Worm (Caenorhabditis elegans): ENCODE measurements around the gene vpat-1.
A peak's percentile ranks its signal among the peaks of the same experiment; 100 is the strongest.

vpat-1 gene

ce11 chrX:1025010-1025409 is 21.0 kb downstream of the vpat-1 start, which contains the start of gene F55A4.3:
Gene F55A4.3, minus strand, starts transcription at chrX:1025110.
- no peak for TF ChIP-seq egl-43 (GFP tag; IDR thresholded peaks at IDR 0.05)
- no peak for TF ChIP-seq dmd-9 (GFP tag; IDR thresholded peaks at IDR 0.05)
- TF ChIP-seq saeg-2 (GFP tag; IDR thresholded peaks at IDR 0.05): no peak

- TF ChIP-seq hif-1 (tag; optimal IDR thresholded peaks at IDR 0.05) (no peak), nhr-76 (tag; optimal IDR thresholded peaks at IDR 0.05) (no peak), php-3 (GFP tag; IDR thresholded peaks at IDR 0.05) (no peak), lim-7 (GFP tag; IDR thresholded peaks at IDR 0.05) (no peak), lin-38 (GFP tag; IDR thresholded peaks at IDR 0.05) (no peak), pqm-1 (tag; optimal IDR thresholded peaks at IDR 0.05) (no peak), ceh-82 (tag; optimal IDR thresholded peaks at IDR 0.05) (no peak), dve-1 (tag; optimal IDR thresholded peaks at IDR 0.05; ENCODE audit: insufficient read depth) (no peak), F37D6.2 (tag; optimal IDR thresholded peaks at IDR 0.05) (peak; percentile 24), rbr-2 (tag; optimal IDR thresholded peaks at IDR 0.05) (peak; percentile 34), F26F4.8 (GFP tag; conservative IDR thresholded peaks at IDR 0.05) (no peak), lin-1 (GFP tag; IDR thresholded peaks at IDR 0.05) (no peak), Y48G9A.11 (GFP tag; IDR thresholded peaks at IDR 0.05) (no peak), nhr-42 (GFP tag; IDR thresholded peaks at IDR 0.05) (no peak), skn-1 (tag; optimal IDR thresholded peaks at IDR 0.05) (no peak), dmd-9 (GFP tag; IDR thresholded peaks at IDR 0.05) (no peak), set-16 (GFP tag; IDR thresholded peaks at IDR 0.05) (peak; percentile 93), ceh-20 (GFP tag; IDR thresholded peaks at IDR 0.05) (0 out of 2 replicates have a peak, but pooled peaks have one; percentile 22), cey-2 (tag; optimal IDR thresholded peaks at IDR 0.05; ENCODE audit: borderline replicate concordance, insufficient read depth) (no peak), lsy-2 (tag; optimal IDR thresholded peaks at IDR 0.05) (no peak), D1046.2 (GFP tag; IDR thresholded peaks at IDR 0.05) (no peak), ceh-62 (tag; optimal IDR thresholded peaks at IDR 0.05) (no peak), nhr-25 (tag; optimal IDR thresholded peaks at IDR 0.05; ENCODE audit: borderline replicate concordance, insufficient read depth) (no peak), ctbp-1 (GFP tag; IDR thresholded peaks at IDR 0.05) (peak; percentile 60; the same call in 1 of the 2 replicates), lin-39 (tag; optimal IDR thresholded peaks at IDR 0.05) (no peak), nhr-11 (tag; optimal IDR thresholded peaks at IDR 0.05) (no peak), lin-13 (GFP tag; optimal IDR thresholded peaks at IDR 0.05) (no peak), F49E8.2 (tag; optimal IDR thresholded peaks at IDR 0.05; ENCODE audit: borderline replicate concordance) (no peak), Y105C5A.15 (GFP tag; IDR thresholded peaks at IDR 0.05) (no peak), hmg-1.1 (GFP tag; IDR thresholded peaks at IDR 0.05) (peak; percentile 66), mdl-1 (tag; optimal IDR thresholded peaks at IDR 0.05) (peak in 1 of 2 experiments; percentile 35), zfp-2 (tag; optimal IDR thresholded peaks at IDR 0.05) (no peak), nhr-6 (tag; optimal IDR thresholded peaks at IDR 0.05) (no peak), spr-1 (tag; optimal IDR thresholded peaks at IDR 0.05) (no peak), sdz-12 (GFP tag; optimal IDR thresholded peaks at IDR 0.05) (no peak), R02D3.7 (tag; optimal IDR thresholded peaks at IDR 0.05) (no peak), pha-4 (GFP tag; IDR thresholded peaks at IDR 0.05) (no peak), pha-4 (tag; optimal IDR thresholded peaks at IDR 0.05) (no peak), ceh-44 (GFP tag; IDR thresholded peaks at IDR 0.05) (no peak), zip-11 (GFP tag; IDR thresholded peaks at IDR 0.05) (no peak), daf-19 (GFP tag; conservative IDR thresholded peaks at IDR 0.05) (no peak), nhr-28 (tag; optimal IDR thresholded peaks at IDR 0.05) (no peak), zag-1 (tag; optimal IDR thresholded peaks at IDR 0.05) (no peak), aha-1 (tag) (peak; percentile 93), spr-3 (GFP tag; optimal IDR thresholded peaks at IDR 0.05) (no peak), hlh-11 (tag; optimal IDR thresholded peaks at IDR 0.05) (peak; percentile 31), zfp-3 (GFP tag; conservative IDR thresholded peaks at IDR 0.05) (no peak), lir-3 (tag; optimal IDR thresholded peaks at IDR 0.05) (no peak)
Observed at ce11 chrX:1021835-1022311, 24.1 kb downstream of the vpat-1 start.

Measured in whole organism, L4 larva.